Fruit fly (Drosophila melanogaster) whole organism, embryonic: ENCODE results near the gene Pi3K68D.

ENCODE experiments used
- BEAF-32 ChIP-seq: fragments of 200-800 bp; sonication (Bioruptor generic); optimal IDR thresholded peaks from 3 replicates; lab custom pipeline; 2017; ENCODE audit warnings: missing biosample characterization, missing genetic modification characterization, mild to moderate bottlenecking, moderate library complexity, missing genetic modification reagents
- Bdp1 ChIP-seq: fragments of 200-800 bp; sonication (Bioruptor generic); optimal IDR thresholded peaks from 3 replicates; lab custom pipeline; 2016; ENCODE audit warnings: missing biosample characterization, missing genetic modification characterization
- Bteb2 ChIP-seq: fragments of 200-800 bp; sonication (Bioruptor generic); optimal IDR thresholded peaks from 2 replicates; lab custom pipeline; 2016; ENCODE audit warnings: missing biosample characterization, missing genetic modification characterization
- CG10274 ChIP-seq: fragments of 200-800 bp; sonication (Bioruptor generic); optimal IDR thresholded peaks from 3 replicates; lab custom pipeline; 2017; ENCODE audit warnings: missing biosample characterization, mild to moderate bottlenecking, missing genetic modification characterization
- CG10979 ChIP-seq: fragments of 200-800 bp; sonication (Bioruptor generic); optimal IDR thresholded peaks from 2 replicates; lab custom pipeline; 2018; ENCODE audit warnings: missing biosample characterization, mild to moderate bottlenecking, missing genetic modification characterization, moderate library complexity
- CG16779 ChIP-seq: fragments of 200-800 bp; sonication (Bioruptor generic); IDR thresholded peaks from 2 replicates; pipeline ENCODE4 v1.3.6; 2022; ENCODE audit warnings: missing biosample characterization, missing genetic modification characterization
- CG17829 ChIP-seq: fragments of 200-800 bp; optimal IDR thresholded peaks from 2 replicates; lab custom pipeline; 2019; ENCODE audit warnings: missing biosample characterization, mild to moderate bottlenecking, missing genetic modification characterization, moderate library complexity
- CG18011 ChIP-seq: fragments of 200-800 bp; sonication (Bioruptor generic); optimal IDR thresholded peaks from 2 replicates; lab custom pipeline; 2017; ENCODE audit warnings: missing biosample characterization, missing genetic modification characterization, mild to moderate bottlenecking, moderate library complexity, missing genotype
- CG2889 ChIP-seq: fragments of 200-800 bp; sonication (Bioruptor generic); IDR thresholded peaks from 3 replicates; pipeline ENCODE4 v1.3.6; 2022; ENCODE audit warnings: missing biosample characterization, missing genetic modification characterization
- CG30403 ChIP-seq: fragments of 200-800 bp; sonication (Bioruptor generic); optimal IDR thresholded peaks from 3 replicates; lab custom pipeline; 2016; ENCODE audit warnings: missing biosample characterization, missing genetic modification characterization
- CG31388 ChIP-seq: fragments of 200-800 bp; sonication (Bioruptor generic); optimal IDR thresholded peaks from 2 replicates; lab custom pipeline; 2016; ENCODE audit warnings: missing biosample characterization, missing genetic modification characterization
- CG34376 ChIP-seq: fragments of 200-800 bp; sonication (Bioruptor generic); optimal IDR thresholded peaks from 2 replicates; lab custom pipeline; 2018; ENCODE audit warnings: missing biosample characterization, mild to moderate bottlenecking, missing genetic modification characterization
- CG4328 ChIP-seq: fragments of 200-800 bp; sonication (Bioruptor generic); optimal IDR thresholded peaks from 3 replicates; lab custom pipeline; 2017; ENCODE audit warnings: missing biosample characterization, missing genetic modification reagents, missing genetic modification characterization
- CG6654 ChIP-seq: fragments of 200-800 bp; sonication (Bioruptor generic); optimal IDR thresholded peaks from 2 replicates; lab custom pipeline; 2017; ENCODE audit warnings: missing biosample characterization, mild to moderate bottlenecking, missing genetic modification characterization
- CG6813 ChIP-seq: fragments of 200-800 bp; sonication (Bioruptor generic); optimal IDR thresholded peaks from 2 replicates; lab custom pipeline; 2017; ENCODE audit warnings: missing biosample characterization, missing genetic modification characterization, mild to moderate bottlenecking, moderate library complexity, missing genetic modification reagents
- CG7271 ChIP-seq: fragments of 200-800 bp; sonication (Bioruptor generic); optimal IDR thresholded peaks from 2 replicates; lab custom pipeline; 2018; ENCODE audit warnings: missing biosample characterization, mild to moderate bottlenecking, missing genetic modification characterization, moderate library complexity
- CG7357 ChIP-seq: fragments of 200-800 bp; sonication (Bioruptor generic); IDR thresholded peaks from 3 replicates; pipeline ENCODE4 v1.3.6; 2022; ENCODE audit warnings: missing biosample characterization, missing genetic modification characterization
- CG9727 ChIP-seq: fragments of 200-800 bp; sonication (Bioruptor generic); optimal IDR thresholded peaks from 3 replicates; lab custom pipeline; 2017; ENCODE audit warnings: missing biosample characterization, mild to moderate bottlenecking, missing genetic modification characterization
- Dip2 ChIP-seq: fragments of 200-800 bp; sonication (Bioruptor generic); IDR thresholded peaks from 2 replicates; pipeline ENCODE4 v1.3.6; 2022; ENCODE audit warnings: missing biosample characterization, missing genetic modification characterization
- Gsc ChIP-seq: fragments of 200-800 bp; sonication (Bioruptor generic); IDR thresholded peaks from 2 replicates; pipeline ENCODE4 v1.3.6; 2022; ENCODE audit warnings: missing biosample characterization, missing genetic modification characterization
- Gug ChIP-seq: fragments of 200-800 bp; sonication (Bioruptor generic); IDR thresholded peaks from 4 replicates; pipeline ENCODE4 v1.3.6; 2022; ENCODE audit warnings: missing biosample characterization, missing genetic modification characterization
- Hmr ChIP-seq: fragments of 200-800 bp; sonication (Bioruptor generic); optimal IDR thresholded peaks from 3 replicates; lab custom pipeline; 2017; ENCODE audit warnings: mild to moderate bottlenecking, missing biosample characterization, missing genetic modification reagents, missing genetic modification characterization
- Lim3 ChIP-seq: fragments of 200-800 bp; sonication (Bioruptor generic); IDR thresholded peaks from 2 replicates; pipeline ENCODE4 v1.3.6; 2022; ENCODE audit warnings: missing biosample characterization, missing genetic modification characterization
- Mad ChIP-seq: fragments of 200-800 bp; sonication (Bioruptor generic); optimal IDR thresholded peaks from 2 replicates; lab custom pipeline; 2016; ENCODE audit warnings: missing biosample characterization, missing genetic modification characterization
- Mrtf ChIP-seq: fragments of 200-800 bp; sonication (Bioruptor generic); IDR thresholded peaks from 3 replicates; pipeline ENCODE4 v1.3.6; 2022; ENCODE audit warnings: missing biosample characterization, missing genetic modification characterization
- Myb ChIP-seq: fragments of 200-800 bp; sonication (Bioruptor generic); optimal IDR thresholded peaks from 2 replicates; lab custom pipeline; 2016; ENCODE audit warnings: missing biosample characterization, missing genetic modification characterization
- Opbp ChIP-seq: fragments of 200-800 bp; sonication (Bioruptor generic); IDR thresholded peaks from 3 replicates; pipeline ENCODE4 v1.3.6; 2022; ENCODE audit warnings: missing biosample characterization, missing genetic modification characterization; ENCODE audit not compliant: partially characterized antibody
- Six4 ChIP-seq: fragments of 200-800 bp; sonication (Bioruptor generic); optimal IDR thresholded peaks from 2 replicates; lab custom pipeline; 2016; ENCODE audit warnings: missing biosample characterization, missing genetic modification characterization
- ac ChIP-seq: fragments of 200-800 bp; sonication (Bioruptor generic); optimal IDR thresholded peaks from 3 replicates; lab custom pipeline; 2017; ENCODE audit warnings: missing biosample characterization, mild to moderate bottlenecking, missing genetic modification characterization
- ash1 ChIP-seq: fragments of 200-800 bp; sonication (Bioruptor generic); optimal IDR thresholded peaks from 2 replicates; lab custom pipeline; 2018; ENCODE audit warnings: missing biosample characterization, mild to moderate bottlenecking, missing genetic modification characterization
- bigmax ChIP-seq: fragments of 200-800 bp; sonication (Bioruptor generic); optimal IDR thresholded peaks from 2 replicates; lab custom pipeline; 2018; ENCODE audit warnings: missing biosample characterization, mild to moderate bottlenecking, missing genetic modification characterization
- btn ChIP-seq: fragments of 200-800 bp; sonication (Bioruptor generic); optimal IDR thresholded peaks from 2 replicates; lab custom pipeline; 2016; ENCODE audit warnings: missing biosample characterization, missing genetic modification characterization
- chif ChIP-seq, 2 experiments: fragments of 200-800 bp; sonication (Bioruptor generic); optimal IDR thresholded peaks; 3 replicates each; lab custom pipeline; 2016; ENCODE audit warnings: missing biosample characterization in 2 of 2, missing genetic modification characterization in 2 of 2
- corto ChIP-seq: fragments of 200-800 bp; sonication (Bioruptor generic); optimal IDR thresholded peaks from 2 replicates; lab custom pipeline; 2016; ENCODE audit warnings: missing biosample characterization, mild to moderate bottlenecking, missing genetic modification characterization, moderate library complexity
- dan ChIP-seq: fragments of 200-800 bp; sonication (Bioruptor generic); IDR thresholded peaks from 2 replicates; pipeline ENCODE4 v1.3.6; 2022; ENCODE audit warnings: missing biosample characterization, missing genetic modification characterization
- dimm ChIP-seq: fragments of 200-800 bp; sonication (Bioruptor generic); IDR thresholded peaks from 2 replicates; pipeline ENCODE4 v1.3.6; 2022; ENCODE audit warnings: missing biosample characterization, missing genetic modification characterization
- dmrt99B ChIP-seq: fragments of 200-800 bp; sonication (Bioruptor generic); optimal IDR thresholded peaks from 2 replicates; lab custom pipeline; 2018; ENCODE audit warnings: missing biosample characterization, mild to moderate bottlenecking, missing genetic modification characterization, moderate library complexity
- emc ChIP-seq: fragments of 200-800 bp; sonication (Bioruptor generic); optimal IDR thresholded peaks from 2 replicates; lab custom pipeline; 2016; ENCODE audit warnings: missing biosample characterization, missing genetic modification characterization
- en ChIP-seq: fragments of 200-800 bp; sonication (Bioruptor generic); optimal IDR thresholded peaks from 2 replicates; lab custom pipeline; 2016; ENCODE audit warnings: missing biosample characterization, missing genetic modification characterization
- hbn ChIP-seq: fragments of 200-800 bp; sonication (Bioruptor generic); IDR thresholded peaks from 2 replicates; pipeline ENCODE4 v1.3.6; 2022; ENCODE audit warnings: missing biosample characterization, missing genetic modification characterization; ENCODE audit not compliant: partially characterized antibody
- her ChIP-seq: fragments of 200-800 bp; sonication (Bioruptor generic); optimal IDR thresholded peaks from 2 replicates; lab custom pipeline; 2016; ENCODE audit warnings: missing biosample characterization, missing genetic modification characterization
- knrl ChIP-seq: fragments of 200-800 bp; sonication (Bioruptor generic); IDR thresholded peaks from 3 replicates; pipeline ENCODE4 v1.3.6; 2022; ENCODE audit warnings: missing biosample characterization, missing genetic modification characterization; ENCODE audit not compliant: partially characterized antibody
- nerfin-2 ChIP-seq: fragments of 200-800 bp; sonication (Bioruptor generic); IDR thresholded peaks from 2 replicates; pipeline ENCODE4 v1.3.6; 2022; ENCODE audit warnings: missing biosample characterization, missing genetic modification characterization; ENCODE audit not compliant: partially characterized antibody
- pb ChIP-seq: fragments of 200-800 bp; sonication (Bioruptor generic); optimal IDR thresholded peaks from 3 replicates; lab custom pipeline; 2016; ENCODE audit warnings: missing biosample characterization, missing genetic modification characterization
- pum ChIP-seq: fragments of 200-800 bp; sonication (Bioruptor generic); optimal IDR thresholded peaks from 2 replicates; lab custom pipeline; 2016; ENCODE audit warnings: missing biosample characterization, missing genetic modification characterization
- so ChIP-seq: fragments of 200-800 bp; sonication (Bioruptor generic); IDR thresholded peaks from 3 replicates; pipeline ENCODE4 v1.3.6; 2022; ENCODE audit warnings: missing biosample characterization, missing genetic modification characterization
- z ChIP-seq: fragments of 200-800 bp; sonication (Bioruptor generic); IDR thresholded peaks from 3 replicates; pipeline ENCODE4 v1.3.6; 2022; ENCODE audit warnings: missing biosample characterization, missing genetic modification characterization
- zen ChIP-seq: fragments of 200-800 bp; sonication (Bioruptor generic); optimal IDR thresholded peaks from 3 replicates; lab custom pipeline; 2018; ENCODE audit warnings: missing biosample characterization, mild to moderate bottlenecking, missing genetic modification characterization, moderate library complexity
- zf30C ChIP-seq: fragments of 200-800 bp; sonication (Bioruptor generic); optimal IDR thresholded peaks from 3 replicates; lab custom pipeline; 2018; ENCODE audit warnings: missing biosample characterization, mild to moderate bottlenecking, missing genetic modification characterization

Gene Pi3K68D

DNA sequence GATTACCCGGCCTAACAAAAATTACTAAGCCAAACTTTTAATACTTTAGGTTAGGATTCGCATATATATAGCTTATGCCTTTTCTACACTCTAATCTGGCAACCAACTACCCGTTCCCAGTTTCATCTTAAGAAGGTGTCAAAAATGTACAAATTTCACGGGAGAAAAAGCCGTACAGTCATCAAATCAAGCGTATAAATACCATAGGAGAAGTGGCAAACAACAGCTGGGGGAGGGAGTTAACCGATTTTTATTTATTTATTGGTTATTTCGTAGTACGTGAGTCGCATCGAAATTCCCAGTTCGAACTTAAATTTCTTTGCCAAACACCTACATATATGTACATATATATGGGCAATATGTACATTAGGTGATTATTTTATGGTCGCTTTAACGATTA is 38.9 kb upstream of the Pi3K68D start, which contains the start of gene CG7264 (continued):
- TF ChIP-seq CG6813 (GFP tag; lab: Kevin White, UChicago) (no peak), pb (GFP tag; lab: Kevin White, UChicago) (no peak)

DNA sequence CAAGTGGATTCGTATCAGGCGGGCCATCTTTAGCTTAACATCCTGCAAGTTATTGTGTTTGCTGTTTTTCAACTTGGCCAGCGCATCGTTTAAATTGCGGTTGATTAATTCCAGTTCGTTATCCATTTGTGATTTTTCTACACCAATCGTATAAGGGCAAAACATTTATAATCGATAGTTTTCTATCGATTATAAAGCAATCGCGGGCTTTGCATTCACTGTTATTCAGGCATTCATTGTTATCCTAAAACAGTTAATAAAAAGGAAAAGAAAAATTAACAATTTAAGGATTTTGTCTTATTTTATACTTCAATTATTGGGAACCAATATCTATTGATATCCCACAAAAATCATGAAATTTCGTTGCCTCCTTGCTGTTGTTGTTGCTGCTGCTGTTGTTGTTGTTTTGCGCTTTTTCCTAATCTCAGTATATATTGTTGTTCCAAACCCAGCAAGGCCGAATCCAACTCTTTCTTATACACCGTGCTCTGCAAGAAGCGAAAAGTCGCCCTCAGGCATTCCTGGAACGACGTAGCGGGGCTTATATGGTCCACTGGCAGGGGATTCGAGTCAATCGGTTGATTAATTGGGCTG is 35.8 kb upstream of the Pi3K68D start, which contains the start of gene CG32095:
CG32095 (minus strand) TSS at position 173 of the 594 bp plus-strand sequence.
- TF ChIP-seq z (GFP tag; lab: Robert Waterston, UW) (no peak), emc (GFP tag; lab: Kevin White, UChicago) (no peak), Mrtf (no peak), chif (GFP tag; optimal IDR thresholded peaks at IDR 0.05; lab: Kevin White, UChicago) (no peak), zen (tag; lab: Kevin White, UChicago) (no peak), BEAF-32 (peak; percentile 80), pum (GFP tag; lab: Kevin White, UChicago) (no peak), CG16779 (GFP tag; lab: Robert Waterston, UW) (no peak), hbn (GFP tag; lab: Robert Waterston, UW) (peak; percentile 74), corto (GFP tag; lab: Kevin White, UChicago) (no peak), Bteb2 (GFP tag; lab: Kevin White, UChicago) (no peak), knrl (peak; percentile 70; the same call in 2 of the 3 replicates), Gug (GFP tag; lab: Robert Waterston, UW) (no peak), CG2889 (no peak), Opbp (GFP tag; lab: Robert Waterston, UW) (peak; percentile 76; the same call in 2 of the 3 replicates), nerfin-2 (GFP tag; lab: Robert Waterston, UW) (peak; percentile 60; the same call in 1 of the 2 replicates), dmrt99B (tag; lab: Kevin White, UChicago) (no peak), ac (GFP tag; lab: Kevin White, UChicago) (no peak), ash1 (GFP tag; lab: Kevin White, UChicago) (no peak), dimm (GFP tag; lab: Robert Waterston, UW) (no peak), CG10979 (tag; lab: Kevin White, UChicago) (no peak), CG7357 (no peak), Bdp1 (GFP tag; lab: Kevin White, UChicago) (no peak), CG31388 (no peak), zf30C (GFP tag; lab: Kevin White, UChicago) (no peak), CG4328 (GFP tag; lab: Kevin White, UChicago) (no peak), Hmr (GFP tag; lab: Kevin White, UChicago) (no peak), CG17829 (no peak), Myb (peak; percentile 34), CG10274 (GFP tag; lab: Kevin White, UChicago) (no peak), CG30403 (GFP tag; lab: Kevin White, UChicago) (no peak), her (GFP tag; lab: Kevin White, UChicago) (no peak), Mad (GFP tag; lab: Kevin White, UChicago) (no peak), CG7271 (tag; lab: Kevin White, UChicago) (no peak), CG6654 (GFP tag; lab: Kevin White, UChicago) (no peak), dan (GFP tag; lab: Robert Waterston, UW) (no peak), Lim3 (no peak), Dip2 (GFP tag; lab: Robert Waterston, UW) (no peak), Gsc (GFP tag; lab: Robert Waterston, UW) (no peak), CG34376 (GFP tag; lab: Kevin White, UChicago) (no peak), btn (GFP tag; lab: Kevin White, UChicago) (no peak), en (GFP tag; lab: Kevin White, UChicago) (no peak), Six4 (GFP tag; lab: Kevin White, UChicago) (no peak), CG18011 (GFP tag; lab: Kevin White, UChicago) (no peak), CG9727 (GFP tag; lab: Kevin White, UChicago) (no peak), so (GFP tag; lab: Robert Waterston, UW) (no peak), bigmax (no peak)
